Fruit fly (Drosophila melanogaster) whole organism, embryonic: ENCODE data around the gene par-6.
A peak's percentile ranks its signal among the peaks of the same experiment; 100 is the strongest.

ENCODE experiments used
- BEAF-32 ChIP-seq: fragments of 200-800 bp; sonication (Bioruptor generic); optimal IDR thresholded peaks from 3 replicates; lab custom pipeline; 2017; ENCODE audit warnings: missing biosample characterization, missing genetic modification characterization, mild to moderate bottlenecking, moderate library complexity, missing genetic modification reagents
- CG10321 ChIP-seq: fragments of 200-800 bp; sonication (Bioruptor generic); IDR thresholded peaks from 2 replicates; pipeline ENCODE4 v1.3.6; 2022; ENCODE audit warnings: missing biosample characterization, missing genetic modification characterization
- CG10979 ChIP-seq: fragments of 200-800 bp; sonication (Bioruptor generic); optimal IDR thresholded peaks from 2 replicates; lab custom pipeline; 2018; ENCODE audit warnings: missing biosample characterization, mild to moderate bottlenecking, missing genetic modification characterization, moderate library complexity
- CG11456 ChIP-seq: fragments of 200-800 bp; sonication (Bioruptor generic); IDR thresholded peaks from 3 replicates; pipeline ENCODE4 v1.3.6; 2022; ENCODE audit warnings: missing biosample characterization, missing genetic modification characterization
- CG11696 ChIP-seq: fragments of 200-800 bp; sonication (Bioruptor generic); IDR thresholded peaks from 2 replicates; pipeline ENCODE4 v1.3.6; 2022; ENCODE audit warnings: missing biosample characterization, missing genetic modification characterization
- CG14965 ChIP-seq: fragments of 200-800 bp; sonication (Bioruptor generic); optimal IDR thresholded peaks from 2 replicates; lab custom pipeline; 2016; ENCODE audit warnings: missing biosample characterization, missing genetic modification characterization, borderline replicate concordance
- CG17328 ChIP-seq: fragments of 200-800 bp; sonication (Bioruptor generic); IDR thresholded peaks from 2 replicates; pipeline ENCODE4 v1.3.6; 2022; ENCODE audit warnings: missing biosample characterization, missing genetic modification characterization
- CG1832 ChIP-seq: fragments of 200-800 bp; sonication (Bioruptor generic); optimal IDR thresholded peaks from 2 replicates; lab custom pipeline; 2017; ENCODE audit warnings: missing biosample characterization, mild to moderate bottlenecking, missing genetic modification characterization, inconsistent platforms
- CG2116 ChIP-seq: fragments of 200-800 bp; sonication (Bioruptor generic); optimal IDR thresholded peaks from 3 replicates; lab custom pipeline; 2018; ENCODE audit warnings: missing biosample characterization, mild to moderate bottlenecking, missing genetic modification characterization
- CG2129 ChIP-seq: fragments of 200-800 bp; sonication (Bioruptor generic); IDR thresholded peaks from 2 replicates; pipeline ENCODE4 v1.3.6; 2022; ENCODE audit warnings: missing biosample characterization, missing genetic modification characterization; ENCODE audit not compliant: partially characterized antibody
- CG2678 ChIP-seq: fragments of 200-800 bp; sonication (Bioruptor generic); optimal IDR thresholded peaks from 3 replicates; lab custom pipeline; 2019; ENCODE audit warnings: missing biosample characterization, mild to moderate bottlenecking, missing genetic modification characterization, moderate library complexity
- CG2875 ChIP-seq: fragments of 200-800 bp; sonication (Bioruptor generic); optimal IDR thresholded peaks from 2 replicates; lab custom pipeline; 2017; ENCODE audit warnings: missing biosample characterization, mild to moderate bottlenecking, missing genetic modification characterization, missing genetic modification reagents
- CG31441 ChIP-seq: fragments of 200-800 bp; sonication (Bioruptor generic); IDR thresholded peaks from 2 replicates; pipeline ENCODE4 v1.3.6; 2022; ENCODE audit warnings: missing biosample characterization, missing genetic modification characterization
- CG3847 ChIP-seq: fragments of 200-800 bp; sonication (Bioruptor generic); IDR thresholded peaks from 2 replicates; pipeline ENCODE4 v1.3.6; 2022; ENCODE audit warnings: missing biosample characterization, missing genetic modification characterization
- CG4360 ChIP-seq: fragments of 200-800 bp; sonication (Bioruptor generic); IDR thresholded peaks from 2 replicates; pipeline ENCODE4 v1.3.6; 2022; ENCODE audit warnings: missing biosample characterization, missing genetic modification characterization
- CG6689 ChIP-seq: fragments of 200-800 bp; sonication (Bioruptor generic); IDR thresholded peaks from 2 replicates; pipeline ENCODE4 v1.3.6; 2022; ENCODE audit warnings: missing biosample characterization, missing genetic modification characterization
- CG6765 ChIP-seq: fragments of 200-800 bp; sonication (Bioruptor generic); optimal IDR thresholded peaks from 3 replicates; lab custom pipeline; 2017; ENCODE audit warnings: missing biosample characterization, mild to moderate bottlenecking, missing genetic modification characterization
- CG6813 ChIP-seq: fragments of 200-800 bp; sonication (Bioruptor generic); optimal IDR thresholded peaks from 2 replicates; lab custom pipeline; 2017; ENCODE audit warnings: missing biosample characterization, missing genetic modification characterization, mild to moderate bottlenecking, moderate library complexity, missing genetic modification reagents
- CG8089 ChIP-seq: fragments of 200-800 bp; sonication (Bioruptor generic); optimal IDR thresholded peaks from 3 replicates; lab custom pipeline; 2016; ENCODE audit warnings: missing biosample characterization, missing genetic modification characterization
- CG8478 ChIP-seq: fragments of >200 bp; optimal IDR thresholded peaks from 2 replicates; lab custom pipeline; 2018
- CG9437 ChIP-seq: fragments of 200-800 bp; sonication (Bioruptor generic); optimal IDR thresholded peaks from 2 replicates; lab custom pipeline; 2018; ENCODE audit warnings: missing biosample characterization, mild to moderate bottlenecking, missing genetic modification characterization
- CrebB ChIP-seq: fragments of 200-800 bp; sonication (Bioruptor generic); optimal IDR thresholded peaks from 3 replicates; lab custom pipeline; 2018; ENCODE audit warnings: missing biosample characterization, mild to moderate bottlenecking, missing genetic modification characterization
- Dp ChIP-seq: fragments of 200-800 bp; sonication (Bioruptor generic); optimal IDR thresholded peaks from 2 replicates; lab custom pipeline; 2018; ENCODE audit warnings: missing biosample characterization, mild to moderate bottlenecking, missing genetic modification characterization, moderate library complexity
- Eip74EF ChIP-seq, 2 experiments: fragments of 200-800 bp in 1 of 2; fragments of >200 bp in 1 of 2; sonication (Bioruptor generic) in 1 of 2; optimal IDR thresholded peaks; 2 replicates each; lab custom pipeline; 2017 to 2019; ENCODE audit warnings: missing biosample characterization in 2 of 2, missing genetic modification characterization in 2 of 2, mild to moderate bottlenecking in 1 of 2, moderate library complexity in 1 of 2
- Ets97D ChIP-seq: fragments of 200-800 bp; sonication (Bioruptor generic); optimal IDR thresholded peaks from 3 replicates; lab custom pipeline; 2016; ENCODE audit warnings: missing biosample characterization, missing genetic modification characterization
- HLH4C ChIP-seq: fragments of 200-800 bp; sonication (Bioruptor generic); IDR thresholded peaks from 3 replicates; pipeline ENCODE4 v1.3.6; 2022; ENCODE audit warnings: missing biosample characterization, missing genetic modification characterization; ENCODE audit not compliant: partially characterized antibody
- Lpt ChIP-seq: fragments of >200 bp; optimal IDR thresholded peaks from 2 replicates; lab custom pipeline; 2018; ENCODE audit warnings: missing biosample characterization, missing genetic modification characterization
- MTF-1 ChIP-seq: fragments of 200-800 bp; sonication (Bioruptor generic); optimal IDR thresholded peaks from 2 replicates; lab custom pipeline; 2018; ENCODE audit warnings: missing biosample characterization, mild to moderate bottlenecking, missing genetic modification characterization, borderline replicate concordance
- Nf-YC ChIP-seq: fragments of 200-800 bp; optimal IDR thresholded peaks from 3 replicates; lab custom pipeline; 2019; ENCODE audit warnings: missing biosample characterization, mild to moderate bottlenecking, missing genetic modification characterization, moderate library complexity
- Vsx1 ChIP-seq: fragments of 200-800 bp; sonication (Bioruptor generic); optimal IDR thresholded peaks from 2 replicates; lab custom pipeline; 2017; ENCODE audit warnings: missing biosample characterization, mild to moderate bottlenecking, missing genetic modification characterization, missing genetic modification reagents
- Xrp1 ChIP-seq: fragments of 200-800 bp; sonication (Bioruptor generic); IDR thresholded peaks from 2 replicates; pipeline ENCODE4 v1.3.6; 2022; ENCODE audit warnings: missing biosample characterization, missing genetic modification characterization
- abd-A ChIP-seq: fragments of 200-800 bp; sonication (Bioruptor generic); optimal IDR thresholded peaks from 3 replicates; lab custom pipeline; 2019; ENCODE audit warnings: missing biosample characterization, mild to moderate bottlenecking, missing genetic modification characterization, moderate library complexity
- bbx ChIP-seq: fragments of 200-800 bp; sonication (Bioruptor generic); IDR thresholded peaks from 2 replicates; pipeline ENCODE4 v1.3.6; 2022; ENCODE audit warnings: missing biosample characterization, missing genetic modification characterization; ENCODE audit not compliant: partially characterized antibody
- bsh ChIP-seq, 2 experiments: fragments of 200-800 bp; sonication (Bioruptor generic); optimal IDR thresholded peaks; 2 replicates each; lab custom pipeline; 2017 to 2018; ENCODE audit warnings: mild to moderate bottlenecking in 2 of 2, missing biosample characterization in 2 of 2, missing genetic modification characterization in 2 of 2, moderate library complexity in 1 of 2
- caup ChIP-seq: fragments of 200-800 bp; sonication (Bioruptor generic); optimal IDR thresholded peaks from 3 replicates; lab custom pipeline; 2017; ENCODE audit warnings: missing biosample characterization, mild to moderate bottlenecking, missing genetic modification characterization, moderate library complexity; ENCODE audit not compliant: severe bottlenecking
- fd102C ChIP-seq: fragments of 200-800 bp; sonication (Bioruptor generic); optimal IDR thresholded peaks from 2 replicates; lab custom pipeline; 2018; ENCODE audit warnings: missing biosample characterization, mild to moderate bottlenecking, missing genetic modification characterization, moderate library complexity
- fru ChIP-seq: fragments of >200 bp; optimal IDR thresholded peaks from 2 replicates; lab custom pipeline; 2017
- grau ChIP-seq: fragments of 200-800 bp; optimal IDR thresholded peaks from 3 replicates; lab custom pipeline; 2019; ENCODE audit warnings: missing biosample characterization, mild to moderate bottlenecking, missing genetic modification characterization, moderate library complexity
- ham ChIP-seq: fragments of 200-800 bp; sonication (Bioruptor generic); IDR thresholded peaks from 2 replicates; pipeline ENCODE4 v1.3.6; 2022; ENCODE audit warnings: missing biosample characterization, missing genetic modification characterization
- her ChIP-seq: fragments of 200-800 bp; sonication (Bioruptor generic); optimal IDR thresholded peaks from 2 replicates; lab custom pipeline; 2016; ENCODE audit warnings: missing biosample characterization, missing genetic modification characterization
- insv ChIP-seq, 2 experiments: fragments of 200-800 bp; sonication (Bioruptor generic); optimal IDR thresholded peaks; 3 replicates each; lab custom pipeline; 2016 to 2018; ENCODE audit warnings: missing biosample characterization in 2 of 2, missing genetic modification characterization in 2 of 2
- knrl ChIP-seq: fragments of 200-800 bp; sonication (Bioruptor generic); IDR thresholded peaks from 3 replicates; pipeline ENCODE4 v1.3.6; 2022; ENCODE audit warnings: missing biosample characterization, missing genetic modification characterization; ENCODE audit not compliant: partially characterized antibody
- lbe ChIP-seq: fragments of 200-800 bp; sonication (Bioruptor generic); optimal IDR thresholded peaks from 2 replicates; lab custom pipeline; 2016; ENCODE audit warnings: missing biosample characterization, mild to moderate bottlenecking, missing genetic modification characterization
- nerfin-1 ChIP-seq: fragments of 200-800 bp; sonication (Bioruptor generic); optimal IDR thresholded peaks from 3 replicates; lab custom pipeline; 2019; ENCODE audit warnings: missing biosample characterization, mild to moderate bottlenecking, missing genetic modification characterization, moderate library complexity
- otp ChIP-seq: fragments of 200-800 bp; sonication (Bioruptor generic); IDR thresholded peaks from 3 replicates; pipeline ENCODE4, ENCODE4 v1.3.6; 2022; ENCODE audit warnings: missing biosample characterization, missing genetic modification characterization
- pzg ChIP-seq: fragments of 200-800 bp; sonication (Bioruptor generic); optimal IDR thresholded peaks from 3 replicates; lab custom pipeline; 2018; ENCODE audit warnings: missing biosample characterization, mild to moderate bottlenecking, missing genetic modification characterization, moderate library complexity
- stc ChIP-seq: fragments of 200-800 bp; sonication (Bioruptor generic); IDR thresholded peaks from 2 replicates; pipeline ENCODE4 v1.3.6; 2022; ENCODE audit warnings: missing biosample characterization, missing genetic modification characterization
- usp ChIP-seq: fragments of >200 bp; optimal IDR thresholded peaks from 2 replicates; lab custom pipeline; 2017; ENCODE audit warnings: missing biosample characterization, missing genetic modification characterization

Gene par-6

dm6 chrX:17658207-17659118, 44.7 kb upstream of the par-6 start (continued):
- TF ChIP-seq ham (GFP tag; lab: Robert Waterston, UW) (no peak), CG10321 (GFP tag; lab: Robert Waterston, UW) (peak; percentile 36; the same call in 1 of the 2 replicates), CG2678 (no peak), CG6689 (no peak; the same call in 1 of the 2 replicates), abd-A (tag; lab: Kevin White, UChicago) (peak; percentile 36), CG9437 (GFP tag; lab: Kevin White, UChicago) (no peak), CG11696 (GFP tag; lab: Robert Waterston, UW) (no peak), stc (GFP tag; lab: Robert Waterston, UW) (no peak), Xrp1 (GFP tag; lab: Robert Waterston, UW) (no peak), bbx (GFP tag; lab: Robert Waterston, UW) (0 out of 2 replicates have a peak, but pooled peaks have one; percentile 25), bsh (GFP tag; optimal IDR thresholded peaks at IDR 0.05; lab: Kevin White, UChicago) (peak in 1 of 2 experiments; percentile 3), grau (no peak), lbe (no peak), CG10979 (tag; lab: Kevin White, UChicago) (no peak), HLH4C (GFP tag; lab: Robert Waterston, UW) (no peak), CG2875 (no peak), CG4360 (peak; percentile 69), Vsx1 (GFP tag; lab: Kevin White, UChicago) (no peak), usp (GFP tag; lab: Kevin White, UChicago) (no peak), CG1832 (GFP tag; lab: Kevin White, UChicago) (peak; percentile 75), CG8089 (no peak), pzg (GFP tag; lab: Kevin White, UChicago) (no peak), insv (GFP tag; optimal IDR thresholded peaks at IDR 0.05; lab: Kevin White, UChicago) (no peak), CG2129 (no peak), her (GFP tag; lab: Kevin White, UChicago) (no peak), CG11456 (GFP tag; lab: Robert Waterston, UW) (no peak), otp (no peak), Ets97D (GFP tag; lab: Kevin White, UChicago) (no peak), BEAF-32 (GFP tag; lab: Kevin White, UChicago) (no peak), knrl (GFP tag; lab: Robert Waterston, UW) (no peak), Eip74EF (GFP tag; optimal IDR thresholded peaks at IDR 0.05; lab: Kevin White, UChicago) (no peak), caup (GFP tag; lab: Kevin White, UChicago) (no peak), CG6765 (GFP tag; lab: Kevin White, UChicago) (no peak), Dp (GFP tag; lab: Kevin White, UChicago) (no peak), CG2116 (GFP tag; lab: Kevin White, UChicago) (no peak), CrebB (tag; lab: Kevin White, UChicago) (no peak), CG17328 (no peak), CG3847 (GFP tag; lab: Robert Waterston, UW) (no peak), Nf-YC (tag; lab: Kevin White, UChicago) (peak; percentile 4), CG6813 (GFP tag; lab: Kevin White, UChicago) (no peak), Lpt (GFP tag; lab: Kevin White, UChicago) (no peak), nerfin-1 (tag; lab: Kevin White, UChicago) (no peak), MTF-1 (GFP tag; lab: Kevin White, UChicago) (no peak), CG31441 (GFP tag; lab: Robert Waterston, UW) (no peak), fru (lab: Kevin White, UChicago) (no peak), CG8478 (lab: Kevin White, UChicago) (no peak), fd102C (GFP tag; lab: Kevin White, UChicago) (no peak), CG14965 (GFP tag; lab: Kevin White, UChicago) (no peak)
